Fruit fly (Drosophila melanogaster) whole organism, wandering third instar larva: ENCODE results near the gene CG33293.
A peak's percentile ranks its signal among the peaks of the same experiment; 100 is the strongest.

ENCODE experiments used
- Abd-B ChIP-seq: fragments of >200 bp; optimal IDR thresholded peaks from 2 replicates; lab custom pipeline; 2017; ENCODE audit warnings: missing biosample characterization, missing genetic modification characterization
- CG32264 ChIP-seq: fragments of 200-800 bp; sonication (Bioruptor generic); optimal IDR thresholded peaks from 2 replicates; lab custom pipeline; 2016; ENCODE audit warnings: missing biosample characterization, missing genetic modification characterization
- CG9705 ChIP-seq: fragments of 200-800 bp; sonication (Bioruptor generic); optimal IDR thresholded peaks from 2 replicates; lab custom pipeline; 2018; ENCODE audit warnings: missing biosample characterization, mild to moderate bottlenecking, missing genetic modification characterization
- CrebA ChIP-seq: fragments of 200-800 bp; sonication (Bioruptor generic); optimal IDR thresholded peaks from 2 replicates; lab custom pipeline; 2016; ENCODE audit warnings: missing biosample characterization, mild to moderate bottlenecking, missing genetic modification characterization, borderline replicate concordance
- Dfd ChIP-seq: fragments of >200 bp; optimal IDR thresholded peaks from 2 replicates; lab custom pipeline; 2017; ENCODE audit warnings: missing biosample characterization, missing genetic modification characterization
- Dif ChIP-seq: fragments of 200-275, 200-300 bp; sonication (Bioruptor generic); optimal IDR thresholded peaks from 2 replicates; lab custom pipeline; 2018; ENCODE audit warnings: missing biosample characterization, missing genetic modification characterization; ENCODE audit not compliant: partially characterized antibody
- GATAd ChIP-seq: sonication (Bioruptor generic); optimal IDR thresholded peaks from 2 replicates; lab custom pipeline; 2016; ENCODE audit warnings: missing biosample characterization, missing genetic modification characterization
- HLH106 ChIP-seq: fragments of 200-800 bp; optimal IDR thresholded peaks from 3 replicates; lab custom pipeline; 2019; ENCODE audit warnings: missing biosample characterization, mild to moderate bottlenecking, missing genetic modification characterization, moderate library complexity
- Hnf4 ChIP-seq: fragments of 200-800 bp; sonication (Bioruptor generic); optimal IDR thresholded peaks from 2 replicates; lab custom pipeline; 2016; ENCODE audit warnings: missing biosample characterization, mild to moderate bottlenecking, missing genetic modification characterization
- Hr78 ChIP-seq: fragments of >200 bp; optimal IDR thresholded peaks from 2 replicates; lab custom pipeline; 2017; ENCODE audit warnings: missing biosample characterization, missing genetic modification characterization
- Hr83 ChIP-seq: fragments of 200-300 bp; sonication (Bioruptor generic); optimal IDR thresholded peaks from 2 replicates; lab custom pipeline; 2016; ENCODE audit warnings: missing biosample characterization, mild to moderate bottlenecking, missing genetic modification characterization, moderate library complexity; ENCODE audit not compliant: poor library complexity, severe bottlenecking
- Jra ChIP-seq: sonication (Bioruptor generic); optimal IDR thresholded peaks from 2 replicates; lab custom pipeline; 2016; ENCODE audit warnings: missing biosample characterization, missing genetic modification characterization
- Mio ChIP-seq: sonication (Bioruptor generic); optimal IDR thresholded peaks from 2 replicates; lab custom pipeline; 2016; ENCODE audit warnings: missing biosample characterization, missing genetic modification characterization
- Myc ChIP-seq: fragments of >200 bp; optimal IDR thresholded peaks from 2 replicates; lab custom pipeline; 2017
- N ChIP-seq: fragments of >200 bp; optimal IDR thresholded peaks from 2 replicates; lab custom pipeline; 2018; ENCODE audit warnings: missing biosample characterization, missing external identifiers, missing genetic modification characterization
- Rel ChIP-seq, 2 experiments: fragments of 200-800 bp; sonication (Bioruptor generic) in 1 of 2; optimal IDR thresholded peaks; 2 replicates in 1 of 2; 3 replicates in 1 of 2; lab custom pipeline; 2016 to 2019; ENCODE audit warnings: mild to moderate bottlenecking in 2 of 2, missing biosample characterization in 2 of 2, missing genetic modification characterization in 2 of 2, moderate library complexity in 1 of 2
- Sp1 ChIP-seq: fragments of 200-800 bp; sonication (Bioruptor generic); optimal IDR thresholded peaks from 3 replicates; lab custom pipeline; 2019; ENCODE audit warnings: missing biosample characterization, mild to moderate bottlenecking, missing genetic modification characterization, moderate library complexity
- Vsx2 ChIP-seq: fragments of 200-300, 225-300 bp; sonication (Bioruptor generic); optimal IDR thresholded peaks from 2 replicates; lab custom pipeline; 2018; ENCODE audit warnings: missing biosample characterization, missing genetic modification characterization; ENCODE audit not compliant: partially characterized antibody
- br ChIP-seq: fragments of 200-800 bp; sonication (Bioruptor generic); optimal IDR thresholded peaks from 2 replicates; lab custom pipeline; 2016; ENCODE audit warnings: missing biosample characterization, missing genetic modification characterization
- brk ChIP-seq: fragments of 200-800 bp; sonication (Bioruptor generic); optimal IDR thresholded peaks from 2 replicates; lab custom pipeline; 2016; ENCODE audit warnings: missing biosample characterization, mild to moderate bottlenecking, missing genetic modification characterization
- dl ChIP-seq, 2 experiments: fragments of 175-275, 200-275 bp in 1 of 2; fragments of 200-275 bp in 1 of 2; sonication (Bioruptor generic); optimal IDR thresholded peaks; lab custom pipeline; 2018; ENCODE audit warnings: mild to moderate bottlenecking in 2 of 2, missing biosample characterization in 2 of 2, missing genetic modification characterization in 2 of 2, moderate library complexity in 2 of 2; ENCODE audit not compliant: partially characterized antibody in 2 of 2, insufficient read depth in 1 of 2
- dmrt93B ChIP-seq: fragments of 200-800 bp; sonication (Bioruptor generic); optimal IDR thresholded peaks from 2 replicates; lab custom pipeline; 2018; ENCODE audit warnings: missing biosample characterization, mild to moderate bottlenecking, missing genetic modification characterization
- ey ChIP-seq: fragments of 200-800 bp; sonication (Bioruptor generic); optimal IDR thresholded peaks from 2 replicates; lab custom pipeline; 2016; ENCODE audit warnings: missing biosample characterization, missing genetic modification characterization
- foxo ChIP-seq, 2 experiments: fragments of 200-800 bp; sonication (Bioruptor generic); optimal IDR thresholded peaks; 2 replicates in 1 of 2; 3 replicates in 1 of 2; lab custom pipeline; 2016 to 2017; ENCODE audit warnings: missing biosample characterization in 2 of 2, missing genetic modification characterization in 2 of 2
- fru ChIP-seq: fragments of 200-800 bp; sonication (Bioruptor generic); optimal IDR thresholded peaks from 3 replicates; lab custom pipeline; 2016; ENCODE audit warnings: missing biosample characterization, mild to moderate bottlenecking, missing genetic modification characterization
- h ChIP-seq: fragments of 200-800 bp; sonication (Bioruptor generic); optimal IDR thresholded peaks from 3 replicates; lab custom pipeline; 2016; ENCODE audit warnings: missing biosample characterization, mild to moderate bottlenecking, missing genetic modification characterization
- jim ChIP-seq: fragments of 175-275, 200-325 bp; sonication (Bioruptor generic); optimal IDR thresholded peaks from 2 replicates; lab custom pipeline; 2016; ENCODE audit warnings: missing biosample characterization, mild to moderate bottlenecking, missing genetic modification characterization
- lola ChIP-seq: fragments of >200 bp; optimal IDR thresholded peaks from 2 replicates; lab custom pipeline; 2017; ENCODE audit warnings: missing biosample characterization, missing genetic modification characterization
- pan ChIP-seq: fragments of >200 bp; optimal IDR thresholded peaks from 2 replicates; lab custom pipeline; 2017
- psq ChIP-seq: fragments of 200-800 bp; sonication (Bioruptor generic); optimal IDR thresholded peaks from 3 replicates; lab custom pipeline; 2017; ENCODE audit warnings: missing biosample characterization, mild to moderate bottlenecking, missing genetic modification characterization, moderate library complexity
- rgr ChIP-seq: fragments of 200-800 bp; sonication (Bioruptor generic); optimal IDR thresholded peaks from 3 replicates; lab custom pipeline; 2016; ENCODE audit warnings: missing biosample characterization, mild to moderate bottlenecking, missing genetic modification characterization
- sage ChIP-seq: fragments of 200-800 bp; sonication (Bioruptor generic); optimal IDR thresholded peaks from 2 replicates; lab custom pipeline; 2016; ENCODE audit warnings: missing biosample characterization, mild to moderate bottlenecking, missing genetic modification characterization
- sv ChIP-seq: fragments of 200-800 bp; sonication (Bioruptor generic); optimal IDR thresholded peaks from 3 replicates; lab custom pipeline; 2016; ENCODE audit warnings: missing biosample characterization, missing genetic modification characterization
- tai ChIP-seq: sonication (Bioruptor generic); optimal IDR thresholded peaks from 2 replicates; lab custom pipeline; 2016; ENCODE audit warnings: missing biosample characterization, missing genetic modification characterization
- usp ChIP-seq: fragments of >200 bp; optimal IDR thresholded peaks from 2 replicates; lab custom pipeline; 2017; ENCODE audit warnings: missing biosample characterization, missing genetic modification characterization
- woc ChIP-seq: sonication (Bioruptor generic); optimal IDR thresholded peaks from 2 replicates; lab custom pipeline; 2016; ENCODE audit warnings: missing biosample characterization, mild to moderate bottlenecking, missing genetic modification characterization

CG33293 gene

DNA sequence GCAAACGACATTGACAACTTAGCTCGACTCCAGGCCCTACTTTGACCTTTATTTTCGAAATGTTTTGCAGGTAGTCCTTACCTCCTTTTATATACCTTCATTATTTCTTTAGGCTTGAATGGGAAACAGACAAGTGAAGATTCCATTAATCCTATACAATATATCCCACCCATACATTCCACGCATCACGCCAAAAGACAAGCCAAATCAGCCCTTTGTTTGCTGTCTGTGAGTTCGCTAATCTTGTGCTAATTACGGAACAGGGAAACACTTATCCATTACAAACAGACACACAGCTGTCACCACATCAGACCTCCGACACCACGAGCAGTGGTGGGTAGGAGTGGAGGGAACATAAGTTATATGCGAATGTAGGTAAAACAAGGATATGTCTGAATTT, at the start of gene CG33293:
CG33293 (minus strand) TSS at position 15 of the 400 bp plus-strand sequence.
- TF ChIP-seq CG9705 (GFP tag; lab: Kevin White, UChicago) = no peak
- TF ChIP-seq Myc (lab: Kevin White, UChicago) = no peak
- no peak for TF ChIP-seq ey (GFP tag; lab: Kevin White, UChicago)
- TF ChIP-seq foxo (GFP tag; optimal IDR thresholded peaks at IDR 0.05; lab: Kevin White, UChicago) = no peak
- no peak for TF ChIP-seq woc (GFP tag; lab: Kevin White, UChicago)
- no peak for TF ChIP-seq lola (GFP tag; lab: Kevin White, UChicago)
- no peak for TF ChIP-seq h (GFP tag; lab: Kevin White, UChicago)
- TF ChIP-seq CG32264 = no peak
- TF ChIP-seq tai (GFP tag; lab: Kevin White, UChicago) = no peak
- TF ChIP-seq Dif (GFP tag; lab: Kevin White, UChicago) = no peak

DNA sequence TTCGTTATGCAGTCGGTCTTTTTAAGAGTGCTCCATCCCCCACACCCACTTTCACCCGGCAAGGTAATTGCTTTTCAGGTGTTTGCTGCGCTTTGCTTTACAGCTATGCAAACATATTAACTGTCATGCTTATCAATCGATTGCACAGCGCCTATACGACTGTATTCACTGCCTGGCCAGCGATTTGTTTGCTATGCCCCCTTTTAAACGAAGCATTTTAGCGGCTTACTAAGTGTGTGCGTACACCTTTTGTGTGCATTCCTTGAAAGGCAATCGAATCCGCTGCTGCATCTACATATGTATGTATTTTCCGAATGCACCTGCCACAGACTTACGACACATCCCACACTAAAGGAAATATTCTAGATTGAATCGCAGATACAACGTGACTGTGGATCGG, 47.4 kb upstream of the CG33293 start:
- no peak for TF ChIP-seq rgr (GFP tag; lab: Kevin White, UChicago)
- no peak for TF ChIP-seq tai (GFP tag; lab: Kevin White, UChicago)
- TF ChIP-seq dl (GFP tag; optimal IDR thresholded peaks at IDR 0.05; lab: Kevin White, UChicago; ENCODE audit: insufficient read depth in 1 of 2, partially characterized antibody in 2 of 2) = no peak
- no peak for TF ChIP-seq Dfd
- TF ChIP-seq Abd-B = no peak

DNA sequence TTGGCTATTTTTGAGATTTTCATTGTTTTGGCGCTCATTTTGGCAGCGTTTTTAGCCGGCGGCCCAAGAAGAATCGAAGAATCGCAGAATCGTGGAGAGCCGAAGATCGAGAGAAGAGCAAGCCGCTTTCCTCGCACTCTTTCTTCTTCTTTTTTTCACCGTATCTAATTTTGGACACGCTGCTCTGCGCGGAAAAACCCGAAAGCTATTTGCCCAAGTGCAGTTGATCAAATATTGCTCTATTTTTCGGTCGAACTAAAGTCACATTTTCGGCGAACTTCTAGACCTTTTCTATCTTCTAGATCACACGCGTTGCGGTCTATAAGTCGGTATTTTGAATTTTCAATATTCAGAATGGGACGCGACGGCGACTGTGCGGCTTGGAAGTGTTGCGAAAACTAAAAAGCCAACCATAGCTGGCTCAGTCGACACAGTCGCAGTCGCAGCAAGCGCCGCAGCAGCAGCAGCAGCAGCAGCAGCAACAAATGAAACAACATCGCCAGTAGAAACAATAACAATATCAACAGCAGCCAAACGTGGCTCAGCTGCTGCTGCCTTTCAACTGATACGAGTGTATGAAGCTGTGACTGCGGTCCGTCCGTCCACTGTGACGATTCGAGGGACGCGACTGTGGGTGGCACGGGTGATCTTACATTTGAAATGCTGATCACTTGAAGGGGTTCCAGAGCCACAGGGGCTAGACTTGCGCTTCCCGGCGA, 46.5 kb upstream of the CG33293 start:
- TF ChIP-seq brk (GFP tag; lab: Kevin White, UChicago) = no peak
- peak; percentile 15 for TF ChIP-seq rgr (GFP tag; lab: Kevin White, UChicago)

DNA sequence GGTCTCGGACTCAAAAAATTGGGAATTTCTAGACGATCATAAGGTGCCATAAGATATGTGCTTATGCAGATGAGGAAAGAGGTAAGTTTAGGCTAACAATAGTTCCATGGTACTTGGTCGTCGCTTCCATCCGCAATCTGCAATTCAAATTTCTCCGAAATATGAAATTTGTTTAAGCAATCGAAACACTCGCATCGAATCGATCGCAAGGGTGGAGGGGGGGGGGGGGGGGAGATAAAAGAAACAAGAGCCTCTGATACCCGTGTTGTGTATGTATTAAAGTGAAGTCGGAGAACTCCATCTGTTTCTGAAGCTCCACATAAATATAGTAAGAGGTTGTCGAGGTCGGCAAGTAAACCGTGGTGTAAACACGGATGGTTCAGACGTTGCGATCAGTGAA, 45.4 kb upstream of the CG33293 start:
- no peak for TF ChIP-seq woc (GFP tag; lab: Kevin White, UChicago)
- no peak for TF ChIP-seq Hr78 (GFP tag; lab: Kevin White, UChicago)
- TF ChIP-seq fru (GFP tag; lab: Kevin White, UChicago) = no peak
- TF ChIP-seq Jra (GFP tag; lab: Kevin White, UChicago) = no peak
- TF ChIP-seq Mio (GFP tag; lab: Kevin White, UChicago) = no peak
- TF ChIP-seq N (GFP tag; lab: Kevin White, UChicago) = no peak
- TF ChIP-seq, all 38 proteins: peak for 0

DNA sequence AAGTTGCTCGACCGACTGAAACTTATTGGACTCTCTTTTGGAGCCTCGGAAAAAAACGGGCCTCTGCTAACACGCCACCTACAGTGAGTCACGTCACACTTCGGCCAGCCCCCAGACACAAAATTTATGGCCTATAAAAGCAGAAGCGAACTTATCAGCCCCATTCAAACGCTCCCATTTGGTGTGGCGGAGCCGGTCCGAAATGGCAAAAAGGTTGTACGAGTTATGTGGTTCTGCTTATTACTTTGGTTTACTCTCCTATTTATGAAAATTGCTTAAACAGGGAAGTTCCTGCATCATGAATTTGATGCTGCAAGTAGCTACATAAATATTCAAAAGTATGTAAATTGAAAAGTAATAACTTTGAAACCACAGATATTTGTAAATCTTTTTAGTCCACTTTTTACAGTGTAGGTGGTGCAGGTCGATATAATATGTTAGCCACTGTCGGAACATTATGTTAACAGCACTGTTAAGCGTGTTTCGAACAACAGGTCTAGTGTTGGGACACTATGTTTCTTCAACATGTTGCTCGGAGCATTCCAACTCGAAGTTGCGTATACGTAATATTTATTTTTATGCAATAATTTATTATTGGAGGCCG, 42.9 kb upstream of the CG33293 start:
- TF ChIP-seq CG9705 (GFP tag; lab: Kevin White, UChicago) (peak; percentile 57), h (GFP tag; lab: Kevin White, UChicago) (peak; percentile 89), CG32264 (peak; percentile 19), brk (GFP tag; lab: Kevin White, UChicago) (peak; percentile 9), Rel (GFP tag; optimal IDR thresholded peaks at IDR 0.05; lab: Kevin White, UChicago) (no peak), Rel (tag; optimal IDR thresholded peaks at IDR 0.05; lab: Kevin White, UChicago) (peak; percentile 26), HLH106 (tag; lab: Kevin White, UChicago) (peak; percentile 87), CrebA (GFP tag; lab: Kevin White, UChicago) (no peak), Vsx2 (GFP tag; lab: Kevin White, UChicago) (no peak), sage (GFP tag; lab: Kevin White, UChicago) (no peak), N (GFP tag; lab: Kevin White, UChicago) (no peak), Hr78 (GFP tag; lab: Kevin White, UChicago) (no peak), usp (GFP tag; lab: Kevin White, UChicago) (no peak), dmrt93B (GFP tag; lab: Kevin White, UChicago) (peak; percentile 80), Jra (GFP tag; lab: Kevin White, UChicago) (peak; percentile 69), rgr (GFP tag; lab: Kevin White, UChicago) (peak; percentile 85), br (GFP tag; lab: Kevin White, UChicago) (peak; percentile 85), tai (GFP tag; lab: Kevin White, UChicago) (peak; percentile 58), Mio (GFP tag; lab: Kevin White, UChicago) (peak; percentile 27), GATAd (GFP tag; lab: Kevin White, UChicago) (no peak), Sp1 (GFP tag; lab: Kevin White, UChicago) (peak; percentile 83), Hnf4 (GFP tag; lab: Kevin White, UChicago) (peak; percentile 74), Hr83 (no peak), Dif (GFP tag; lab: Kevin White, UChicago) (no peak), jim (GFP tag; lab: Kevin White, UChicago) (no peak), Abd-B (no peak), dl (GFP tag; optimal IDR thresholded peaks at IDR 0.05; lab: Kevin White, UChicago; ENCODE audit: insufficient read depth in 1 of 2, partially characterized antibody in 2 of 2) (no peak), psq (GFP tag; lab: Kevin White, UChicago) (peak; percentile 86), sv (GFP tag; lab: Kevin White, UChicago) (peak; percentile 88), lola (GFP tag; lab: Kevin White, UChicago) (no peak), ey (GFP tag; lab: Kevin White, UChicago) (peak; percentile 91), woc (GFP tag; lab: Kevin White, UChicago) (peak; percentile 87), Dfd (no peak), Myc (lab: Kevin White, UChicago) (no peak), pan (lab: Kevin White, UChicago) (no peak), foxo (GFP tag; optimal IDR thresholded peaks at IDR 0.05; lab: Kevin White, UChicago) (peak in 1 of 2 experiments; percentile 90)
